Fruit fly (Drosophila melanogaster) whole organism, embryonic: ENCODE data around the gene lilli.

Source experiments
- Bgb ChIP-seq: fragments of 200-800 bp; sonication (Bioruptor generic); IDR thresholded peaks from 2 replicates; pipeline ENCODE4 v1.3.6; 2022; ENCODE audit warnings: missing biosample characterization, missing genetic modification characterization; ENCODE audit not compliant: partially characterized antibody
- CG11085 ChIP-seq: fragments of 200-800 bp; sonication (Bioruptor generic); IDR thresholded peaks from 2 replicates; pipeline ENCODE4 v1.3.6; 2022; ENCODE audit warnings: missing biosample characterization, missing genetic modification characterization
- CG11456 ChIP-seq: fragments of 200-800 bp; sonication (Bioruptor generic); IDR thresholded peaks from 3 replicates; pipeline ENCODE4 v1.3.6; 2022; ENCODE audit warnings: missing biosample characterization, missing genetic modification characterization
- CG11696 ChIP-seq: fragments of 200-800 bp; sonication (Bioruptor generic); IDR thresholded peaks from 2 replicates; pipeline ENCODE4 v1.3.6; 2022; ENCODE audit warnings: missing biosample characterization, missing genetic modification characterization
- CG12391 ChIP-seq: fragments of 200-800 bp; sonication (Bioruptor generic); optimal IDR thresholded peaks from 3 replicates; lab custom pipeline; 2018; ENCODE audit warnings: missing biosample characterization, mild to moderate bottlenecking, missing genetic modification characterization, moderate library complexity
- CG13287 ChIP-seq: fragments of 200-800 bp; sonication (Bioruptor generic); IDR thresholded peaks from 2 replicates; pipeline ENCODE4 v1.3.6; 2022; ENCODE audit warnings: missing biosample characterization, missing genetic modification characterization; ENCODE audit not compliant: partially characterized antibody
- CG15479 ChIP-seq: fragments of 200-800 bp; sonication (Bioruptor generic); optimal IDR thresholded peaks from 3 replicates; lab custom pipeline; 2019; ENCODE audit warnings: missing biosample characterization, mild to moderate bottlenecking, missing genetic modification characterization, moderate library complexity
- CG15514 ChIP-seq: fragments of 200-800 bp; sonication (Bioruptor generic); optimal IDR thresholded peaks from 3 replicates; lab custom pipeline; 2017; ENCODE audit warnings: missing biosample characterization, missing genetic modification characterization, mild to moderate bottlenecking, moderate library complexity, missing genetic modification reagents
- CG17328 ChIP-seq: fragments of 200-800 bp; sonication (Bioruptor generic); IDR thresholded peaks from 2 replicates; pipeline ENCODE4 v1.3.6; 2022; ENCODE audit warnings: missing biosample characterization, missing genetic modification characterization
- CG17612 ChIP-seq: fragments of 200-800 bp; sonication (Bioruptor generic); IDR thresholded peaks from 2 replicates; pipeline ENCODE4 v1.3.6; 2022; ENCODE audit warnings: missing biosample characterization, missing genetic modification characterization
- CG18262 ChIP-seq: fragments of 200-800 bp; optimal IDR thresholded peaks from 3 replicates; lab custom pipeline; 2019; ENCODE audit warnings: missing biosample characterization, mild to moderate bottlenecking, missing genetic modification characterization, moderate library complexity
- CG18764 ChIP-seq: fragments of 200-800 bp; sonication (Bioruptor generic); optimal IDR thresholded peaks from 3 replicates; lab custom pipeline; 2016; ENCODE audit warnings: missing biosample characterization, missing genetic modification characterization
- CG2875 ChIP-seq: fragments of 200-800 bp; sonication (Bioruptor generic); optimal IDR thresholded peaks from 2 replicates; lab custom pipeline; 2017; ENCODE audit warnings: missing biosample characterization, mild to moderate bottlenecking, missing genetic modification characterization, missing genetic modification reagents
- CG31224 ChIP-seq: fragments of 200-800 bp; sonication (Bioruptor generic); IDR thresholded peaks from 2 replicates; pipeline ENCODE4 v1.3.6; 2022; ENCODE audit warnings: missing biosample characterization, missing genetic modification characterization
- CG4360 ChIP-seq: fragments of 200-800 bp; sonication (Bioruptor generic); IDR thresholded peaks from 2 replicates; pipeline ENCODE4 v1.3.6; 2022; ENCODE audit warnings: missing biosample characterization, missing genetic modification characterization
- CG5245 ChIP-seq: fragments of 200-800 bp; sonication (Bioruptor generic); optimal IDR thresholded peaks from 3 replicates; lab custom pipeline; 2016; ENCODE audit warnings: missing biosample characterization, missing genetic modification characterization
- CG8089 ChIP-seq: fragments of 200-800 bp; sonication (Bioruptor generic); optimal IDR thresholded peaks from 3 replicates; lab custom pipeline; 2016; ENCODE audit warnings: missing biosample characterization, missing genetic modification characterization
- CG8388 ChIP-seq: fragments of 200-800 bp; sonication (Bioruptor generic); optimal IDR thresholded peaks from 2 replicates; lab custom pipeline; 2019; ENCODE audit warnings: missing biosample characterization, mild to moderate bottlenecking, missing genetic modification characterization, moderate library complexity
- CG8924 ChIP-seq: fragments of 200-800 bp; optimal IDR thresholded peaks from 3 replicates; lab custom pipeline; 2019; ENCODE audit warnings: missing biosample characterization, mild to moderate bottlenecking, missing genetic modification characterization, moderate library complexity
- CG9727 ChIP-seq: fragments of 200-800 bp; sonication (Bioruptor generic); optimal IDR thresholded peaks from 3 replicates; lab custom pipeline; 2017; ENCODE audit warnings: missing biosample characterization, mild to moderate bottlenecking, missing genetic modification characterization
- Dbx ChIP-seq: fragments of 200-800 bp; sonication (Bioruptor generic); IDR thresholded peaks from 3 replicates; pipeline ENCODE4 v1.3.6; 2022; ENCODE audit warnings: missing biosample characterization, missing genetic modification characterization
- Gug ChIP-seq: fragments of 200-800 bp; sonication (Bioruptor generic); IDR thresholded peaks from 4 replicates; pipeline ENCODE4 v1.3.6; 2022; ENCODE audit warnings: missing biosample characterization, missing genetic modification characterization
- H15 ChIP-seq: fragments of 200-800 bp; sonication (Bioruptor generic); IDR thresholded peaks from 3 replicates; pipeline ENCODE4 v1.3.6; 2022; ENCODE audit warnings: missing biosample characterization, missing genetic modification characterization
- H2.0 ChIP-seq: fragments of 200-800 bp; sonication (Bioruptor generic); IDR thresholded peaks from 2 replicates; pipeline ENCODE4 v1.3.6; 2022; ENCODE audit warnings: missing biosample characterization, missing genetic modification characterization
- HLH54F ChIP-seq: fragments of 200-800 bp; sonication (Bioruptor generic); optimal IDR thresholded peaks from 3 replicates; lab custom pipeline; 2016; ENCODE audit warnings: missing biosample characterization, missing genetic modification characterization
- MESR4 ChIP-seq: fragments of 200-800 bp; sonication (Bioruptor generic); optimal IDR thresholded peaks from 2 replicates; lab custom pipeline; 2018; ENCODE audit warnings: missing biosample characterization, mild to moderate bottlenecking, missing genetic modification characterization, moderate library complexity
- Neu2 ChIP-seq: fragments of 200-800 bp; sonication (Bioruptor generic); optimal IDR thresholded peaks from 3 replicates; lab custom pipeline; 2016; ENCODE audit warnings: missing biosample characterization, missing genetic modification characterization, borderline replicate concordance
- Oaz ChIP-seq: fragments of 200-800 bp; sonication (Bioruptor generic); IDR thresholded peaks from 2 replicates; pipeline ENCODE4 v1.3.6; 2022; ENCODE audit warnings: missing biosample characterization, missing genetic modification characterization
- Spps ChIP-seq: fragments of 200-800 bp; sonication (Bioruptor generic); optimal IDR thresholded peaks from 2 replicates; lab custom pipeline; 2018; ENCODE audit warnings: missing biosample characterization, mild to moderate bottlenecking, missing genetic modification characterization
- Xrp1 ChIP-seq: fragments of 200-800 bp; sonication (Bioruptor generic); IDR thresholded peaks from 2 replicates; pipeline ENCODE4 v1.3.6; 2022; ENCODE audit warnings: missing biosample characterization, missing genetic modification characterization
- bbx ChIP-seq: fragments of 200-800 bp; sonication (Bioruptor generic); IDR thresholded peaks from 2 replicates; pipeline ENCODE4 v1.3.6; 2022; ENCODE audit warnings: missing biosample characterization, missing genetic modification characterization; ENCODE audit not compliant: partially characterized antibody
- chif ChIP-seq, 2 experiments: fragments of 200-800 bp; sonication (Bioruptor generic); optimal IDR thresholded peaks; 3 replicates each; lab custom pipeline; 2016; ENCODE audit warnings: missing biosample characterization in 2 of 2, missing genetic modification characterization in 2 of 2
- cwo ChIP-seq: fragments of 200-800 bp; sonication (Bioruptor generic); optimal IDR thresholded peaks from 3 replicates; lab custom pipeline; 2017; ENCODE audit warnings: missing biosample characterization, missing genetic modification characterization, mild to moderate bottlenecking, moderate library complexity, missing genetic modification reagents
- eve ChIP-seq, 2 experiments: fragments of >200 bp; optimal IDR thresholded peaks; 2 replicates each; lab custom pipeline; 2017; ENCODE audit warnings: missing biosample characterization in 2 of 2, missing genetic modification characterization in 2 of 2
- gem ChIP-seq: fragments of 200-800 bp; sonication (Bioruptor generic); optimal IDR thresholded peaks from 2 replicates; lab custom pipeline; 2019; ENCODE audit warnings: missing biosample characterization, mild to moderate bottlenecking, missing genetic modification characterization, moderate library complexity
- hb ChIP-seq: fragments of 200-800 bp; sonication (Bioruptor generic); IDR thresholded peaks from 3 replicates; pipeline ENCODE4 v1.3.6; 2022; ENCODE audit warnings: missing biosample characterization, missing genetic modification characterization; ENCODE audit not compliant: partially characterized antibody
- her ChIP-seq: fragments of 200-800 bp; sonication (Bioruptor generic); optimal IDR thresholded peaks from 2 replicates; lab custom pipeline; 2016; ENCODE audit warnings: missing biosample characterization, missing genetic modification characterization
- lab ChIP-seq: fragments of 200-800 bp; sonication (Bioruptor generic); optimal IDR thresholded peaks from 3 replicates; lab custom pipeline; 2017; ENCODE audit warnings: missing biosample characterization, missing genetic modification characterization, mild to moderate bottlenecking, moderate library complexity, missing genetic modification reagents
- mirr ChIP-seq: fragments of 200-800 bp; sonication (Bioruptor generic); optimal IDR thresholded peaks from 3 replicates; lab custom pipeline; 2018; ENCODE audit warnings: missing biosample characterization, mild to moderate bottlenecking, missing genetic modification characterization
- pan ChIP-seq, 4 experiments: fragments of >200 bp in 3 of 4; fragments of 200-800 bp in 1 of 4; sonication (Bioruptor generic) in 1 of 4; optimal IDR thresholded peaks in 3 of 4; IDR thresholded peaks in 1 of 4; 2 replicates each; pipeline versions ENCODE4 v1.3.6 to Lab custom; 2017 to 2022; ENCODE audit warnings: missing biosample characterization in 2 of 4, missing genetic modification characterization in 2 of 4, mixed read lengths in 1 of 4
- run ChIP-seq: fragments of 200-800 bp; sonication (Bioruptor generic); optimal IDR thresholded peaks from 3 replicates; lab custom pipeline; 2018; ENCODE audit warnings: missing biosample characterization, mild to moderate bottlenecking, missing genetic modification characterization
- slp2 ChIP-seq: fragments of 200-800 bp; sonication (Bioruptor generic); optimal IDR thresholded peaks from 2 replicates; lab custom pipeline; 2016; ENCODE audit warnings: missing biosample characterization, missing genetic modification characterization
- tap ChIP-seq: fragments of 200-800 bp; optimal IDR thresholded peaks from 3 replicates; lab custom pipeline; 2019; ENCODE audit warnings: missing biosample characterization, mild to moderate bottlenecking, missing genetic modification characterization, moderate library complexity
- tio ChIP-seq: fragments of 200-800 bp; sonication (Bioruptor generic); optimal IDR thresholded peaks from 2 replicates; lab custom pipeline; 2017; ENCODE audit warnings: missing biosample characterization, missing genetic modification characterization, inconsistent platforms
- trem ChIP-seq: fragments of 200-800 bp; optimal IDR thresholded peaks from 3 replicates; lab custom pipeline; 2019; ENCODE audit warnings: missing biosample characterization, mild to moderate bottlenecking, missing genetic modification characterization, moderate library complexity
- usp ChIP-seq: fragments of >200 bp; optimal IDR thresholded peaks from 2 replicates; lab custom pipeline; 2017; ENCODE audit warnings: missing biosample characterization, missing genetic modification characterization
- z ChIP-seq: fragments of 200-800 bp; sonication (Bioruptor generic); IDR thresholded peaks from 3 replicates; pipeline ENCODE4 v1.3.6; 2022; ENCODE audit warnings: missing biosample characterization, missing genetic modification characterization
- zen ChIP-seq: fragments of 200-800 bp; sonication (Bioruptor generic); optimal IDR thresholded peaks from 3 replicates; lab custom pipeline; 2018; ENCODE audit warnings: missing biosample characterization, mild to moderate bottlenecking, missing genetic modification characterization, moderate library complexity

lilli gene

DNA sequence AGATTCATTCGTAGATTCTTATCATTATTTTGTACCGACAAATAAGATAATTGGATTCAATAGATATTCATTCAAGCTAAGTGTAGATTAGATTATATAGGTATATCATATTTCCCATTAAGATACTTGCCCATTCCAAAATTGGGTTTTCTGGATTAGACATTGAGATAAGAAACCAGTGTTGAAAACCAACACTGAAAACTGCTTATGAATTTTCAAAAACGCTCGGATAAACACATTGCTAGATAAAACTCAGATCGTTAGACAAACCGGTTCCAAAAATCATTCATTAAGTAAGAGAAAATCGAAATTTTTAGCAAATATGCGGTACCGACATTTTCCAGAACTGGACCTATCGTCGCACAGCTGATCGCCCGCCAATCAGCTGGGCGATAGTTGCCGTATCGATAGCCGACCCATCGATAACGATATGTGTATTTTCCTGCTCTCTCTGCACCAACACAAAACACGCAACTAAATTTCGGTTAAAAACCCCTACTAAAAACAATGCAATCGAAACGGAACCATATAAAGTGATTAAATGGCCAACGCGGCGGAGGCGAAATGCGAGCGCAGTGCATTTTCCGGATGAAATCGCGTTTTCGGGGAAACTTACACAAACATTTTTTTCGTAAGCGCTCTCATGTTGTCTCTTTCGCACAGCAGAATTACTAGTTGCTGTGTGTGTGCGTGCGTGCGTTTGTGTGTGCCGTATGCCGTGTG lies at the start of gene lilli, which contains the start of gene NTPase (continued):
- TF ChIP-seq zen (tag; lab: Kevin White, UChicago) (peak; percentile 59), CG5245 (GFP tag; lab: Kevin White, UChicago) (peak; percentile 75), MESR4 (GFP tag; lab: Kevin White, UChicago) (peak; percentile 86), lab (GFP tag; lab: Kevin White, UChicago) (peak; percentile 54), CG15479 (GFP tag; lab: Kevin White, UChicago) (peak; percentile 50), CG8089 (GFP tag; lab: Kevin White, UChicago) (peak; percentile 52), Bgb (peak; percentile 94), CG13287 (peak; percentile 92), CG11696 (GFP tag; lab: Robert Waterston, UW) (peak; percentile 51; the same call in 1 of the 2 replicates), CG15514 (GFP tag; lab: Kevin White, UChicago) (no peak), H2.0 (GFP tag; lab: Robert Waterston, UW) (peak; percentile 30), CG11456 (GFP tag; lab: Robert Waterston, UW) (peak; percentile 69; the same call in 1 of the 3 replicates), H15 (GFP tag; lab: Robert Waterston, UW) (no peak), CG17328 (GFP tag; lab: Robert Waterston, UW) (peak; percentile 54), CG18764 (GFP tag; lab: Kevin White, UChicago) (peak; percentile 72), mirr (GFP tag; lab: Kevin White, UChicago) (peak; percentile 26), gem (tag; lab: Kevin White, UChicago) (peak; percentile 55), CG18262 (tag; lab: Kevin White, UChicago) (peak; percentile 47), slp2 (peak; percentile 72), Gug (GFP tag; lab: Robert Waterston, UW) (peak; percentile 20; the same call in 2 of the 4 replicates), pan (optimal IDR thresholded peaks at IDR 0.05; lab: Kevin White, UChicago) (no peak), pan (GFP tag; optimal IDR thresholded peaks at IDR 0.05 in 1 of 2, IDR thresholded peaks at IDR 0.05 in 1 of 2) (peak in 1 of 2 experiments; percentile 51), trem (tag; lab: Kevin White, UChicago) (peak; percentile 43), usp (GFP tag; lab: Kevin White, UChicago) (no peak), Xrp1 (GFP tag; lab: Robert Waterston, UW) (peak; percentile 68; the same call in 1 of the 2 replicates), CG11085 (GFP tag; lab: Robert Waterston, UW) (peak; percentile 44), Neu2 (GFP tag; lab: Kevin White, UChicago) (no peak), CG9727 (GFP tag; lab: Kevin White, UChicago) (peak; percentile 49), CG2875 (GFP tag; lab: Kevin White, UChicago) (no peak), bbx (peak; percentile 96), hb (peak; percentile 89), CG12391 (tag; lab: Kevin White, UChicago) (peak; percentile 55), CG17612 (no peak), chif (GFP tag; optimal IDR thresholded peaks at IDR 0.05; lab: Kevin White, UChicago) (peak; percentile 65 to 67), HLH54F (GFP tag; lab: Kevin White, UChicago) (peak; percentile 74), cwo (GFP tag; lab: Kevin White, UChicago) (peak; percentile 25), CG4360 (GFP tag; lab: Robert Waterston, UW) (no peak), z (peak; percentile 73; the same call in 1 of the 3 replicates), run (tag; lab: Kevin White, UChicago) (no peak), CG8388 (GFP tag; lab: Kevin White, UChicago) (peak; percentile 35), tio (peak; percentile 77), eve (GFP tag; optimal IDR thresholded peaks at IDR 0.05; lab: Kevin White, UChicago) (peak in 1 of 2 experiments; percentile 29), Dbx (GFP tag; lab: Robert Waterston, UW) (peak; percentile 76), Oaz (GFP tag; lab: Robert Waterston, UW) (0 out of 2 replicates have a peak, but pooled peaks have one; percentile 28), CG8924 (no peak), tap (no peak), CG31224 (GFP tag; lab: Robert Waterston, UW) (peak; percentile 34; the same call in 1 of the 2 replicates), Spps (tag; lab: Kevin White, UChicago) (peak; percentile 1), her (peak; percentile 78)
